Worm (Caenorhabditis elegans) whole organism, L4 larva: ENCODE results near the gene slfl-5.

Experiments used
- fkh-10 ChIP-seq: fragments of 150-350 bp; optimal IDR thresholded peaks from 2 replicates; lab custom pipeline; 2014; ENCODE audit warnings: missing biosample characterization, missing genetic modification reagents, missing genetic modification characterization
- lin-13 ChIP-seq: fragments of 150-350 bp; optimal IDR thresholded peaks from 2 replicates; lab custom pipeline; 2014; ENCODE audit warnings: missing biosample characterization, missing genetic modification reagents, missing genetic modification characterization
- nhr-77 ChIP-seq: fragments of 150-350 bp; optimal IDR thresholded peaks from 2 replicates; lab custom pipeline; 2014; ENCODE audit warnings: missing biosample characterization, missing genetic modification characterization

ce11 chrV:12196659-12197058, 48.2 kb downstream of the slfl-5 start:
- TF ChIP-seq fkh-10 (GFP tag; lab: Kevin White, UChicago) (no peak), lin-13 (GFP tag; lab: Kevin White, UChicago) (no peak), nhr-77 (tag; lab: Kevin White, UChicago) (no peak)
